Fruit fly (Drosophila melanogaster): ENCODE results near the gene dos.
A peak's percentile ranks its signal among the peaks of the same experiment; 100 is the strongest.

The dos gene

dm6 chr3L:2584119-2584805 lies 5.0 kb upstream of the dos start (continued):
- TF ChIP-seq Hmr (GFP tag; optimal IDR thresholded peaks at IDR 0.05) (peak; percentile 92), chif (GFP tag; optimal IDR thresholded peaks at IDR 0.05) (peak; percentile 73 to 82), Abd-B (GFP tag; optimal IDR thresholded peaks at IDR 0.05) (peak; percentile 72), CG12219 (GFP tag; optimal IDR thresholded peaks at IDR 0.05) (peak; percentile 82), CG12391 (tag; optimal IDR thresholded peaks at IDR 0.05) (peak; percentile 87), CoRest (tag; optimal IDR thresholded peaks at IDR 0.05) (peak; percentile 90), CHES-1-like (GFP tag; optimal IDR thresholded peaks at IDR 0.05) (peak; percentile 75), CG12299 (tag; optimal IDR thresholded peaks at IDR 0.05) (peak; percentile 65), dimm (GFP tag; IDR thresholded peaks at IDR 0.05) (no peak), CG12744 (GFP tag; optimal IDR thresholded peaks at IDR 0.05) (peak; percentile 69), Dp (GFP tag; optimal IDR thresholded peaks at IDR 0.05) (no peak), BEAF-32 (GFP tag; optimal IDR thresholded peaks at IDR 0.05) (no peak), esg (GFP tag; conservative IDR thresholded peaks at IDR 0.05) (peak; percentile 66), CG10267 (tag; optimal IDR thresholded peaks at IDR 0.05) (peak; percentile 72), CG7357 (GFP tag; IDR thresholded peaks at IDR 0.05) (peak; percentile 62; the same call in 2 of the 3 replicates), mirr (GFP tag; optimal IDR thresholded peaks at IDR 0.05) (no peak), en (GFP tag; optimal IDR thresholded peaks at IDR 0.05) (peak; percentile 60), NFAT (GFP tag; IDR thresholded peaks at IDR 0.05) (no peak), emc (GFP tag; optimal IDR thresholded peaks at IDR 0.05) (no peak), CG3281 (GFP tag; optimal IDR thresholded peaks at IDR 0.05) (peak; percentile 86), CG5180 (GFP tag; optimal IDR thresholded peaks at IDR 0.05) (peak; percentile 80), knrl (GFP tag; IDR thresholded peaks at IDR 0.05; ENCODE audit: partially characterized antibody) (peak; percentile 13; the same call in 1 of the 3 replicates), CG16813 (GFP tag; IDR thresholded peaks at IDR 0.05; ENCODE audit: partially characterized antibody) (no peak), CG9876 (GFP tag; optimal IDR thresholded peaks at IDR 0.05) (peak; percentile 51), eyg (GFP tag; optimal IDR thresholded peaks at IDR 0.05) (peak; percentile 64), tap (tag; optimal IDR thresholded peaks at IDR 0.05) (peak; percentile 71), CG8089 (GFP tag; optimal IDR thresholded peaks at IDR 0.05) (peak; percentile 59), fd102C (GFP tag; optimal IDR thresholded peaks at IDR 0.05) (no peak), CG30431 (GFP tag; optimal IDR thresholded peaks at IDR 0.05) (peak; percentile 61), kni (GFP tag; optimal IDR thresholded peaks at IDR 0.05) (peak; percentile 70), chm (GFP tag; IDR thresholded peaks at IDR 0.05) (peak; percentile 19; the same call in 1 of the 2 replicates), CG1603 (tag; optimal IDR thresholded peaks at IDR 0.05) (peak; percentile 62), ttk (GFP tag; IDR thresholded peaks at IDR 0.05) (peak; percentile 14; the same call in 1 of the 2 replicates), crp (GFP tag; optimal IDR thresholded peaks at IDR 0.05) (peak in 1 of 2 experiments; percentile 31), sd (tag; optimal IDR thresholded peaks at IDR 0.05) (peak; percentile 19), peb (GFP tag; IDR thresholded peaks at IDR 0.05) (no peak), Hr51 (GFP tag; optimal IDR thresholded peaks at IDR 0.05) (peak; percentile 25 to 90), Neu2 (GFP tag; optimal IDR thresholded peaks at IDR 0.05; ENCODE audit: borderline replicate concordance) (no peak), ranshi (GFP tag; IDR thresholded peaks at IDR 0.05) (no peak), bigmax (GFP tag; optimal IDR thresholded peaks at IDR 0.05) (no peak), E2f2 (GFP tag; IDR thresholded peaks at IDR 0.05) (peak; percentile 47; the same call in 1 of the 2 replicates), CG14050 (GFP tag; IDR thresholded peaks at IDR 0.05) (peak; percentile 37; the same call in 2 of the 3 replicates), H2.0 (GFP tag; IDR thresholded peaks at IDR 0.05) (peak; percentile 51; the same call in 1 of the 2 replicates), gfzf (GFP tag; optimal IDR thresholded peaks at IDR 0.05) (no peak), nau (GFP tag; optimal IDR thresholded peaks at IDR 0.05) (peak; percentile 89), CG11696 (GFP tag; IDR thresholded peaks at IDR 0.05) (peak; percentile 93), bowl (GFP tag; IDR thresholded peaks at IDR 0.05) (no peak), bab2 (GFP tag; optimal IDR thresholded peaks at IDR 0.05) (peak; percentile 78)
